Worm (Caenorhabditis elegans) whole organism, L3 larva: ENCODE data around the gene ZC190.8.

Experiments
- aly-2 ChIP-seq: fragments of 150-350 bp; optimal IDR thresholded peaks from 2 replicates; lab custom pipeline; 2014; ENCODE audit warnings: missing biosample characterization, missing genetic modification characterization
- pha-4 ChIP-seq: fragments of 150-350 bp; optimal IDR thresholded peaks from 2 replicates; lab custom pipeline; 2014; ENCODE audit warnings: missing biosample characterization, missing genetic modification reagents, missing genetic modification characterization
- pqm-1 ChIP-seq: fragments of 150-350 bp; optimal IDR thresholded peaks from 2 replicates; lab custom pipeline; 2017; ENCODE audit warnings: missing biosample characterization, missing genetic modification characterization, inconsistent platforms
- tbx-2 ChIP-seq: sonication (generic microtip); optimal IDR thresholded peaks from 2 replicates; lab custom pipeline; 2016; ENCODE audit warnings: mild to moderate bottlenecking, missing genetic modification characterization, missing compliant biosample characterization
- unc-62 ChIP-seq: fragments of 150-350 bp; sonication (generic microtip); optimal IDR thresholded peaks from 4 replicates; lab custom pipeline; 2014; ENCODE audit warnings: missing biosample characterization, missing genetic modification reagents, missing genetic modification characterization
- ztf-11 ChIP-seq: fragments of 150-350 bp; optimal IDR thresholded peaks from 2 replicates; lab custom pipeline; 2014; ENCODE audit warnings: missing biosample characterization, missing genetic modification characterization

DNA sequence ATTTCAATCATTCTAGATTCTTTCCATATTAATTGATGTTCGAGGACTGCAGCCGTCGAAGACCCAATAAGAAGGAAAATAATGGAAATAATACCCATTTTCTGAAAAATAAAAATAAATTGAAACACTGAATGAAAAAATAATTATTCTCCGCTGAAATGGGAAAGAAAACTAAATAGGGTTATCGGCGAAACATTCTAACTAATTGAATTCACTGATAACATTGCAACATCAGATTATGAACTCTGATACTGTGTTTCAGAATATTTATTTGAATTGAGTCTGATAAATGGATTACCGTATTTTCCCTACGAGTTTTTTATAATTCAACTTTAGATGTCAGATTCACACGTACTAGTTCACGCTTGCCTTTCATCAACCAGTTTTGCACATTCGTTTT lies 44.5 kb downstream of the ZC190.8 start, which contains the start of gene asp-13:
- no peak for TF ChIP-seq ztf-11 (tag; lab: Kevin White, UChicago)
- no peak for TF ChIP-seq pqm-1 (tag; lab: Kevin White, UChicago)
- no peak for TF ChIP-seq unc-62 (GFP tag; lab: Kevin White, UChicago)
- no peak for TF ChIP-seq pha-4 (tag; lab: Kevin White, UChicago)
- no peak for TF ChIP-seq aly-2 (tag; lab: Kevin White, UChicago)
- TF ChIP-seq tbx-2 (tag; lab: Kevin White, UChicago) = no peak
